Worm (Caenorhabditis elegans) whole organism, L4/young adult: ENCODE results near the gene F13H8.5.

Experiments used
- W03F9.2 ChIP-seq: fragments of 150-350 bp; optimal IDR thresholded peaks from 2 replicates; lab custom pipeline; 2014; ENCODE audit warnings: missing biosample characterization, missing genetic modification characterization
- dao-5 ChIP-seq: sonication (generic microtip); optimal IDR thresholded peaks from 2 replicates; lab custom pipeline; 2016; ENCODE audit warnings: missing genotype, missing genetic modification characterization, moderate library complexity, missing compliant biosample characterization
- him-1 ChIP-seq: sonication (generic microtip); optimal IDR thresholded peaks from 2 replicates; lab custom pipeline; 2016; ENCODE audit warnings: missing genotype, missing genetic modification reagents, missing genetic modification characterization, missing compliant biosample characterization

ce11 chrII:6241758-6242157 lies 14.2 kb downstream of the F13H8.5 start, which contains the start of gene T24H7.8:
- no peak for TF ChIP-seq him-1 (tag; lab: Kevin White, UChicago)
- TF ChIP-seq dao-5 (tag; lab: Kevin White, UChicago): no peak
- TF ChIP-seq W03F9.2 (tag; lab: Kevin White, UChicago): no peak
